Fruit fly (Drosophila melanogaster): ENCODE data around the gene Pcmt.
A peak's percentile ranks its signal among the peaks of the same experiment; 100 is the strongest.

Gene Pcmt

DNA sequence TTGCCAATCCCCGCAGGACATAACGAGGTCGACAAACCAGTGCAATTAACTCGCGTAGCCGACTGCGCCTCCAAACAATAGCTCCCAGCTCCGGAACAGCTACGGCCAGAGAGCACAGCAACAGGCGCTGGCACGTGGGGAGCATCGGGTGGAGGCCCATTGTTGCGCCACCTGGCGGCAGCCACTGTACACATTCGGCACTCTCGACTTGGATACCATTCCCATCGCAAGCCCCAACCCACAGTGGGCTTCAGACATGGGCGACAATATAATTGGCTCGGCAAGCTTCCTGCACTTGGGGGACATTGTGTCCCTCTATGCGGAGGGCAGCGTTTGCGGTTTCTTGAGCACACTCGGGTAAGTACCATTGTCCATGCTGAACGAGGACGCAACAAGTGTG is 26.6 kb downstream of the Pcmt start:
- no peak for TF ChIP-seq Sox102F (GFP tag; optimal IDR thresholded peaks at IDR 0.05)
- no peak for TF ChIP-seq CG4318 (GFP tag; optimal IDR thresholded peaks at IDR 0.05)
- no peak for TF ChIP-seq cyc (GFP tag; optimal IDR thresholded peaks at IDR 0.05)
- TF ChIP-seq eg (GFP tag; IDR thresholded peaks at IDR 0.05): no peak
- no peak for TF ChIP-seq topi (GFP tag; optimal IDR thresholded peaks at IDR 0.05)
- no peak for TF ChIP-seq CG6163 (GFP tag; IDR thresholded peaks at IDR 0.05)
- no peak for TF ChIP-seq Ets96B (tag; optimal IDR thresholded peaks at IDR 0.05)
- TF ChIP-seq salr (GFP tag; optimal IDR thresholded peaks at IDR 0.05): no peak
- TF ChIP-seq CG6808 (GFP tag; optimal IDR thresholded peaks at IDR 0.05): no peak
- no peak for TF ChIP-seq CG34406 (GFP tag; optimal IDR thresholded peaks at IDR 0.05)
- no peak for TF ChIP-seq CG3919 (GFP tag; optimal IDR thresholded peaks at IDR 0.05)
- TF ChIP-seq vri (GFP tag; optimal IDR thresholded peaks at IDR 0.05): no peak
- no peak for TF ChIP-seq dac (GFP tag; optimal IDR thresholded peaks at IDR 0.05)
- no peak for TF ChIP-seq Hr38 (GFP tag; optimal IDR thresholded peaks at IDR 0.05)
- TF ChIP-seq Sox15 (GFP tag; optimal IDR thresholded peaks at IDR 0.05): no peak
- no peak for TF ChIP-seq Eip93F (GFP tag; optimal IDR thresholded peaks at IDR 0.05)
- TF ChIP-seq pdm3 (GFP tag; optimal IDR thresholded peaks at IDR 0.05): no peak
- no peak for TF ChIP-seq CG8119 (GFP tag; IDR thresholded peaks at IDR 0.05)

DNA sequence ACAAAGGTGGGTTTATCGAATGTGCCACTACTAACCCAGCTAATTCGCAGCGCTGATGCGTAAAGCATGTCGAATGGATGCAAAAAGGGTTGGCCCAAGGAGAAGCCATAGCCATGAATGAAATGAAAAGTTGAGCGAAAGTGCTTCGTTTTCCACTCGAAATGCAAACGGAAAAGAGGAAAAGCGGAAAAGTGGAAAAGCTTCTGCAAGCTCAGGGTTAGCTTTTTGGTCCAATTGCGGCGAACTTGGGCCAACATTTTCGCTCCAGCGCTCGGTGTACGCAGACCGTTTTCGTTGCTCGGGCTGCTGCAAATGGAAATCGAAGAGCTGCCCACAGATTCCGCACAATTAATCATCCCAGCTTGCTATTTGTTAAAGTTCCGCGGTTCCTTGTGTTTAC is 29.3 kb downstream of the Pcmt start:
- TF ChIP-seq Blimp-1 (GFP tag; optimal IDR thresholded peaks at IDR 0.05) (no peak), CG16779 (tag; optimal IDR thresholded peaks at IDR 0.05) (no peak), fd59A (GFP tag; optimal IDR thresholded peaks at IDR 0.05) (no peak), CG6276 (GFP tag; optimal IDR thresholded peaks at IDR 0.05) (no peak), eg (GFP tag; IDR thresholded peaks at IDR 0.05) (no peak), Gug (GFP tag; IDR thresholded peaks at IDR 0.05) (no peak), CG9139 (GFP tag; optimal IDR thresholded peaks at IDR 0.05) (no peak)

DNA sequence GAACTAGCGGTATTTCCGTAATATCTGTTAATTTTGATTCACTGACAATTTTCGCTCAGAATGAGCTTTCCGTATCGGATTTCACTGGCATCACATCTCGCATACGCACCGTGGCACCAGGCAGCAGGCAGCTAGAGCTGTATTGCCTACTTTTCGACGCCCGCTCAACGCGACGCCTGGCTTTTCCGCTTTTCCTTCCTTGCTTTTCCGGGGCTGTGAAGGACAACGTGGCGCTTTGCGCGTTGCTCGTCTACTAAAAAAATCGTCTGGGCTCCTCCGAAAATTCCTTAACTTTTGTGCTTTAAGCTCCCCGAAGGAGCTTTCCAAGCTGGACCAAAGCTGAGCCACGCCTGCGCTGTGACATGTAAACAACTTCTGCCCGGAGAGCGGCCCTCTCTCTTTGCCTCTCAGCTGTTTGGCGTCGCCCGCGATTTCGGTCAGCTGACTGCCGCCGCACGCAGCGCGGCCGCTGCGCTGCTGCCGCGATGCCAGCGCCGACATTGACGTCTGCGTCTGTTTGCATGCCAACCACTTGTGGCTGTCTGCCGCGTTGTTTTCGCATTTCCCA is 31.0 kb downstream of the Pcmt start, which contains the start of the genes CG43845 and Nmdar1:
CG43845 (minus strand) TSS at position 51 of the 568 bp plus-strand sequence.
Nmdar1 (minus strand) TSS at position 259 of the 568 bp plus-strand sequence.
- no peak for TF ChIP-seq CG6163 (GFP tag; IDR thresholded peaks at IDR 0.05)
- no peak for TF ChIP-seq Hr38 (GFP tag; optimal IDR thresholded peaks at IDR 0.05)
- TF ChIP-seq lz (GFP tag; optimal IDR thresholded peaks at IDR 0.05): no peak
- TF ChIP-seq fkh (GFP tag; optimal IDR thresholded peaks at IDR 0.05): no peak
- no peak for TF ChIP-seq CG16779 (tag; optimal IDR thresholded peaks at IDR 0.05)
- TF ChIP-seq CG32006 (GFP tag; optimal IDR thresholded peaks at IDR 0.05): no peak
- no peak for TF ChIP-seq dac (GFP tag; optimal IDR thresholded peaks at IDR 0.05)
- TF ChIP-seq spab (GFP tag; optimal IDR thresholded peaks at IDR 0.05): no peak
- TF ChIP-seq Lpt (GFP tag; optimal IDR thresholded peaks at IDR 0.05): no peak
- TF ChIP-seq Sox15 (GFP tag; optimal IDR thresholded peaks at IDR 0.05): no peak
- no peak for TF ChIP-seq Smox (GFP tag; optimal IDR thresholded peaks at IDR 0.05)
- TF ChIP-seq CG31627 (GFP tag; optimal IDR thresholded peaks at IDR 0.05): no peak
- no peak for TF ChIP-seq ss (GFP tag; optimal IDR thresholded peaks at IDR 0.05)
- TF ChIP-seq Met (GFP tag; optimal IDR thresholded peaks at IDR 0.05): no peak
- no peak for TF ChIP-seq vri (GFP tag; optimal IDR thresholded peaks at IDR 0.05)
- no peak for TF ChIP-seq Ets96B (tag; optimal IDR thresholded peaks at IDR 0.05)
- TF ChIP-seq OdsH (GFP tag; optimal IDR thresholded peaks at IDR 0.05): no peak

DNA sequence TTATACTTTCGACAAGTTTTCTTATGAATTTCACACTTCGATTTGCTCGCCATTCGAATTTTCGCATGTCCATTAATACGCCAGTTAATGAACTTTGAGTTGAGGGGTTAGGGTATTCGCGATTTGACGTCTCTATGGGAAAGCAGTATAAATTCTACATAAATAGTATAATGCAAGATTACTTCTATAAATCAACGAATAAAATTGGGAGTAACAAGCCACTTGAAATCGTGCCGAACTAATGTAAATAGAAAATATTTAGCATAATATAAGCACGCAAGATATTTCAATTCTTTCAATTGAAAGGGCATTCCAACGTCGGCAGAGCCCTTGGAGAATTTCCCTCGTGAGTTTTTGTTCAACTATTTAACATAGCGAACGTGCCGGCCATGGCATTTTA is 33.5 kb downstream of the Pcmt start:
- TF ChIP-seq Hr4 (GFP tag; optimal IDR thresholded peaks at IDR 0.05) (peak; percentile 31), cyc (GFP tag; optimal IDR thresholded peaks at IDR 0.05) (no peak), Eip78C (GFP tag) (peak; percentile 52)
